Worm (Caenorhabditis elegans): ENCODE measurements around the gene K09A11.1.

K09A11.1 gene

DNA sequence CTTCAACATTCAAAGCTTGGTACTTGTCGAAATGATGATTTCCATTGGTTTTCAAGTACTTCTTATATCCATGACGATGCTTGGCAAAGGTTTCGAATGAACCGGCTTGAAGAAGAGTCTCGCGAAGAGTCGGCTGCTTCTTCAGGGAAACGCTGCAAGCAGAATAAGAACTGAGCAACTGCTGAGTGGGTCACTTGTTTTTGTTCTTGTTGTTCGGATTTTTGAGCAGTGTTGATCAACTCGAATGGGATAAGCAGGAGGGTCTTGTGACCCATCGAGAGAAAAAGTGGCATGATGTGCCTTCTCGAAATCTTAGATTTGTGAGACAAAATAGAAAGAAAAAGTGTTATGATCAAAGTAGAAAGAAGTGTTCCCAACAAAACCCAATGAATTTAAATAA lies 41.7 kb upstream of the K09A11.1 start:
- TF ChIP-seq lsy-27 (tag; optimal IDR thresholded peaks at IDR 0.05; ENCODE audit: borderline replicate concordance, insufficient read depth) (no peak), ceh-27 (GFP tag; optimal IDR thresholded peaks at IDR 0.05) (peak; percentile 33)

DNA sequence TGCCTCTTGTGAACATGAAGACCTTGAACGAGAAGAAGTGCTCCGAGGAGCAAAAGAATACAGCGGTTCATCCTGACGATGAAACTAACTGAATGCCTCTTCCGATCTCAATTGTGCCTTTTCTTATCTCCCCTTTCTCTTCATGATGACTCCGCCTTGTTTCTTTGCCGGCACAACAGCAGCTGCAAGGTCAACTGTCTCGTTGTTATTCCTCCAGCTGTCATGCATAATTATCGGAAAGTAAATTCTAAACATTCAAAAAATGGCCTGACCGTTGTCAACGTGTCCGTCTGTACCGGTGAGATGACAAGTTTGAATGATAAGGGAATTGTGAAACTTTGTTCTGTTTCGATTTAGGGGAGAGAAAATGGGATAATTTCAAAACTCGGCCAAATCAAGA lies 40.9 kb upstream of the K09A11.1 start, which contains the start of gene asp-4:
TSS of gene asp-4 (minus strand) at position 106 of the 400 bp plus-strand sequence.
- TF ChIP-seq aptf-3 (GFP tag; IDR thresholded peaks at IDR 0.05) (no peak), nhr-27 (tag; optimal IDR thresholded peaks at IDR 0.05) (no peak), nfya-2 (GFP tag; IDR thresholded peaks at IDR 0.05) (no peak), nhr-90 (tag; optimal IDR thresholded peaks at IDR 0.05) (no peak), Y56A3A.18 (GFP tag; IDR thresholded peaks at IDR 0.05) (no peak), ceh-27 (GFP tag; optimal IDR thresholded peaks at IDR 0.05) (no peak), tbp1 (GFP tag; optimal IDR thresholded peaks at IDR 0.05) (peak; percentile 3), efl-1 (GFP tag; optimal IDR thresholded peaks at IDR 0.05) (no peak), dox-1 (GFP tag; IDR thresholded peaks at IDR 0.05) (peak; percentile 51), F57A8.1 (GFP tag; optimal IDR thresholded peaks at IDR 0.05) (no peak), lin-54 (GFP tag; optimal IDR thresholded peaks at IDR 0.05) (no peak), ekl-4 (GFP tag; IDR thresholded peaks at IDR 0.05) (no peak), repo-1 (tag; optimal IDR thresholded peaks at IDR 0.05) (no peak), snpc-4 (GFP tag; optimal IDR thresholded peaks at IDR 0.05) (no peak), snpc-4 (tag; optimal IDR thresholded peaks at IDR 0.05) (no peak), unc-62 (GFP tag; optimal IDR thresholded peaks at IDR 0.05) (peak; percentile 84), B0336.3 (GFP tag; IDR thresholded peaks at IDR 0.05) (no peak), F37B4.10 (GFP tag; IDR thresholded peaks at IDR 0.05) (no peak), athp-1 (tag; optimal IDR thresholded peaks at IDR 0.05) (no peak), rcor-1 (GFP tag; IDR thresholded peaks at IDR 0.05) (no peak), pbrm-1 (GFP tag; IDR thresholded peaks at IDR 0.05) (no peak), tbx-9 (tag; optimal IDR thresholded peaks at IDR 0.05; ENCODE audit: borderline replicate concordance) (no peak), nhr-80 (tag; optimal IDR thresholded peaks at IDR 0.05) (peak; percentile 85), hrde-1 (tag; optimal IDR thresholded peaks at IDR 0.05; ENCODE audit: borderline replicate concordance) (no peak), die-1 (tag; optimal IDR thresholded peaks at IDR 0.05) (no peak), snpc-1.1 (tag; optimal IDR thresholded peaks at IDR 0.05; ENCODE audit: insufficient read depth) (no peak), ztf-25 (GFP tag; IDR thresholded peaks at IDR 0.05) (no peak), ztf-22 (GFP tag; optimal IDR thresholded peaks at IDR 0.05) (peak; percentile 13), lag-1 (GFP tag; IDR thresholded peaks at IDR 0.05) (no peak), F23B12.7 (tag; optimal IDR thresholded peaks at IDR 0.05; ENCODE audit: insufficient read depth) (no peak), let-607 (tag; optimal IDR thresholded peaks at IDR 0.05) (peak in 1 of 2 experiments; percentile 33), fkh-3 (tag; optimal IDR thresholded peaks at IDR 0.05) (no peak), ceh-40 (GFP tag; IDR thresholded peaks at IDR 0.05) (no peak), mxl-1 (tag; optimal IDR thresholded peaks at IDR 0.05) (no peak), sptf-2 (GFP tag; optimal IDR thresholded peaks at IDR 0.05) (no peak), attf-6 (GFP tag; IDR thresholded peaks at IDR 0.05) (no peak), cebp-1 (GFP tag; IDR thresholded peaks at IDR 0.05) (no peak; the same call in 1 of the 2 replicates), cebp-1 (tag; optimal IDR thresholded peaks at IDR 0.05) (peak; percentile 36), ccch-3 (GFP tag; optimal IDR thresholded peaks at IDR 0.05) (no peak), bed-2 (GFP tag; IDR thresholded peaks at IDR 0.05) (no peak), mcd-1 (GFP tag; IDR thresholded peaks at IDR 0.05) (no peak), ceh-91 (GFP tag; IDR thresholded peaks at IDR 0.05) (no peak), madf-3 (GFP tag; IDR thresholded peaks at IDR 0.05) (no peak), akir-1 (GFP tag; optimal IDR thresholded peaks at IDR 0.05) (no peak), C17E4.6 (GFP tag; IDR thresholded peaks at IDR 0.05) (no peak), egrh-3 (GFP tag; IDR thresholded peaks at IDR 0.05) (no peak)

Measured in whole organism, young adult.